Worm (Caenorhabditis elegans): ENCODE measurements around the gene F47B8.13.

DNA sequence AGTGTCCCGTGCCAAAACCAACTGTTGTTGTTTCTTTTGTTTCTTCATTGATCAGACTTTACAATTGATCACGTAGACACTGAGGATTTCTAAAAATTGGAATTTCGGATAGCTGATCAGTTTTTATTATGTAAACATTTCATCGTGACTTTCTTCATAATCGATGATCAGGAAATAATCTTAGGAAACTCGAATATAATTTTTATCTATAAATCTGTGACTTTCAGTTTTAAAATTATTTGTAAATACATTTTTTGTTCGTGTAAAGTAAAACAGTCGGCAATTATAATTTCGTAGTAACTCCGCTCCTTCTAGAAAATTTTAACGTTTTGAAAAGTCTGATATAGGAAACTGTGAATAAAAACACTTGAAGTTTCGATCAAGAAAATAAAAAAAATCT is 48.8 kb downstream of the F47B8.13 start, which contains the start of gene F40G12.5:
- TF ChIP-seq hlh-6 (tag; optimal IDR thresholded peaks at IDR 0.05), result no peak
- TF ChIP-seq ama-1 (optimal IDR thresholded peaks at IDR 0.05), result no peak
- TF ChIP-seq pha-4 (tag; optimal IDR thresholded peaks at IDR 0.05), result no peak
- no peak for TF ChIP-seq elt-2 (tag; optimal IDR thresholded peaks at IDR 0.05)
- TF ChIP-seq ceh-19 (GFP tag; optimal IDR thresholded peaks at IDR 0.05), result no peak
- TF ChIP-seq unc-86 (tag; optimal IDR thresholded peaks at IDR 0.05), result no peak
- no peak for TF ChIP-seq pros-1 (tag; optimal IDR thresholded peaks at IDR 0.05)
- TF ChIP-seq fkh-6 (tag; optimal IDR thresholded peaks at IDR 0.05), result no peak
- TF ChIP-seq T23F11.4 (GFP tag; optimal IDR thresholded peaks at IDR 0.05), result no peak

All from whole organism, late embryonic.